Fruit fly (Drosophila melanogaster) whole organism, embryonic: ENCODE data around the gene Fbxl7.

Experiments
- Ada2b ChIP-seq: fragments of 200-800 bp; sonication (Bioruptor generic); IDR thresholded peaks from 2 replicates; pipeline ENCODE4 v1.3.6; 2022; ENCODE audit warnings: missing biosample characterization, missing genetic modification characterization
- Bteb2 ChIP-seq: fragments of 200-800 bp; sonication (Bioruptor generic); optimal IDR thresholded peaks from 2 replicates; lab custom pipeline; 2016; ENCODE audit warnings: missing biosample characterization, missing genetic modification characterization
- CG10959 ChIP-seq: fragments of 200-800 bp; sonication (Bioruptor generic); IDR thresholded peaks from 2 replicates; pipeline ENCODE4 v1.3.6; 2022; ENCODE audit warnings: missing biosample characterization, missing genetic modification characterization
- CG10979 ChIP-seq: fragments of 200-800 bp; sonication (Bioruptor generic); optimal IDR thresholded peaks from 2 replicates; lab custom pipeline; 2018; ENCODE audit warnings: missing biosample characterization, mild to moderate bottlenecking, missing genetic modification characterization, moderate library complexity
- CG12071 ChIP-seq: fragments of 200-800 bp; sonication (Bioruptor generic); optimal IDR thresholded peaks from 3 replicates; lab custom pipeline; 2018; ENCODE audit warnings: missing biosample characterization, mild to moderate bottlenecking, missing genetic modification characterization
- CG12391 ChIP-seq: fragments of 200-800 bp; sonication (Bioruptor generic); optimal IDR thresholded peaks from 3 replicates; lab custom pipeline; 2018; ENCODE audit warnings: missing biosample characterization, mild to moderate bottlenecking, missing genetic modification characterization, moderate library complexity
- CG12744 ChIP-seq: fragments of 200-800 bp; sonication (Bioruptor generic); optimal IDR thresholded peaks from 2 replicates; lab custom pipeline; 2016; ENCODE audit warnings: missing biosample characterization, missing genetic modification characterization
- CG13287 ChIP-seq: fragments of 200-800 bp; sonication (Bioruptor generic); IDR thresholded peaks from 2 replicates; pipeline ENCODE4 v1.3.6; 2022; ENCODE audit warnings: missing biosample characterization, missing genetic modification characterization; ENCODE audit not compliant: partially characterized antibody
- CG17186 ChIP-seq: fragments of 200-800 bp; sonication (Bioruptor generic); optimal IDR thresholded peaks from 3 replicates; lab custom pipeline; 2017; ENCODE audit warnings: missing biosample characterization, missing genetic modification reagents, missing genetic modification characterization
- CG17568 ChIP-seq: fragments of 200-800 bp; sonication (Bioruptor generic); optimal IDR thresholded peaks from 2 replicates; lab custom pipeline; 2018; ENCODE audit warnings: missing biosample characterization, mild to moderate bottlenecking, missing genetic modification characterization, moderate library complexity
- CG18262 ChIP-seq: fragments of 200-800 bp; optimal IDR thresholded peaks from 3 replicates; lab custom pipeline; 2019; ENCODE audit warnings: missing biosample characterization, mild to moderate bottlenecking, missing genetic modification characterization, moderate library complexity
- CG3065 ChIP-seq: fragments of 200-800 bp; sonication (Bioruptor generic); optimal IDR thresholded peaks from 2 replicates; lab custom pipeline; 2016; ENCODE audit warnings: missing biosample characterization, missing genetic modification characterization
- CG31388 ChIP-seq: fragments of 200-800 bp; sonication (Bioruptor generic); optimal IDR thresholded peaks from 2 replicates; lab custom pipeline; 2016; ENCODE audit warnings: missing biosample characterization, missing genetic modification characterization
- CG31441 ChIP-seq: fragments of 200-800 bp; sonication (Bioruptor generic); IDR thresholded peaks from 2 replicates; pipeline ENCODE4 v1.3.6; 2022; ENCODE audit warnings: missing biosample characterization, missing genetic modification characterization
- CG3163 ChIP-seq: fragments of 200-800 bp; sonication (Bioruptor generic); optimal IDR thresholded peaks from 3 replicates; lab custom pipeline; 2016; ENCODE audit warnings: missing biosample characterization, missing genetic modification characterization
- CG33213 ChIP-seq: fragments of 200-800 bp; sonication (Bioruptor generic); optimal IDR thresholded peaks from 3 replicates; lab custom pipeline; 2016; ENCODE audit warnings: missing biosample characterization, missing genetic modification characterization
- CG3838 ChIP-seq: fragments of 200-800 bp; sonication (Bioruptor generic); optimal IDR thresholded peaks from 3 replicates; lab custom pipeline; 2016; ENCODE audit warnings: missing biosample characterization, missing genetic modification characterization
- CG5245 ChIP-seq: fragments of 200-800 bp; sonication (Bioruptor generic); optimal IDR thresholded peaks from 3 replicates; lab custom pipeline; 2016; ENCODE audit warnings: missing biosample characterization, missing genetic modification characterization
- CG6689 ChIP-seq: fragments of 200-800 bp; sonication (Bioruptor generic); IDR thresholded peaks from 2 replicates; pipeline ENCODE4 v1.3.6; 2022; ENCODE audit warnings: missing biosample characterization, missing genetic modification characterization
- CG6791 ChIP-seq: fragments of 200-800 bp; sonication (Bioruptor generic); IDR thresholded peaks from 3 replicates; pipeline ENCODE4 v1.3.6; 2022; ENCODE audit warnings: missing biosample characterization, missing genetic modification characterization; ENCODE audit not compliant: partially characterized antibody
- CG7357 ChIP-seq: fragments of 200-800 bp; sonication (Bioruptor generic); IDR thresholded peaks from 3 replicates; pipeline ENCODE4 v1.3.6; 2022; ENCODE audit warnings: missing biosample characterization, missing genetic modification characterization
- CG7372 ChIP-seq: fragments of 200-800 bp; sonication (Bioruptor generic); IDR thresholded peaks from 2 replicates; pipeline ENCODE4 v1.3.6; 2022; ENCODE audit warnings: missing biosample characterization, missing genetic modification characterization
- CG9932 ChIP-seq: fragments of 200-800 bp; sonication (Bioruptor generic); IDR thresholded peaks from 2 replicates; pipeline ENCODE4 v1.3.6; 2022; ENCODE audit warnings: missing biosample characterization, missing genetic modification characterization
- D19B ChIP-seq: fragments of 200-800 bp; sonication (Bioruptor generic); optimal IDR thresholded peaks from 2 replicates; lab custom pipeline; 2017; ENCODE audit warnings: missing biosample characterization, mild to moderate bottlenecking, missing genetic modification characterization
- Dek ChIP-seq: fragments of 200-800 bp; sonication (Bioruptor generic); optimal IDR thresholded peaks from 3 replicates; lab custom pipeline; 2019; ENCODE audit warnings: missing biosample characterization, mild to moderate bottlenecking, missing genetic modification characterization, moderate library complexity
- Dfd ChIP-seq, 2 experiments: fragments of >200 bp; optimal IDR thresholded peaks; 2 replicates each; lab custom pipeline; 2017; ENCODE audit warnings: missing biosample characterization in 2 of 2, missing genetic modification characterization in 2 of 2
- Gug ChIP-seq: fragments of 200-800 bp; sonication (Bioruptor generic); IDR thresholded peaks from 4 replicates; pipeline ENCODE4 v1.3.6; 2022; ENCODE audit warnings: missing biosample characterization, missing genetic modification characterization
- HmgD ChIP-seq: fragments of 200-800 bp; sonication (Bioruptor generic); optimal IDR thresholded peaks from 3 replicates; lab custom pipeline; 2016; ENCODE audit warnings: missing biosample characterization, missing genetic modification characterization
- Hr78 ChIP-seq, 2 experiments: fragments of 200-800 bp in 1 of 2; fragments of >200 bp in 1 of 2; sonication (Bioruptor generic) in 1 of 2; optimal IDR thresholded peaks; 2 replicates each; lab custom pipeline; 2017 to 2019; ENCODE audit warnings: missing biosample characterization in 2 of 2, missing genetic modification characterization in 2 of 2, mild to moderate bottlenecking in 1 of 2, moderate library complexity in 1 of 2
- Hsf ChIP-seq: fragments of 200-800 bp; sonication (Bioruptor generic); optimal IDR thresholded peaks from 3 replicates; lab custom pipeline; 2016; ENCODE audit warnings: missing biosample characterization, missing genetic modification characterization
- Neu2 ChIP-seq: fragments of 200-800 bp; sonication (Bioruptor generic); optimal IDR thresholded peaks from 3 replicates; lab custom pipeline; 2016; ENCODE audit warnings: missing biosample characterization, missing genetic modification characterization, borderline replicate concordance
- Opbp ChIP-seq: fragments of 200-800 bp; sonication (Bioruptor generic); IDR thresholded peaks from 3 replicates; pipeline ENCODE4 v1.3.6; 2022; ENCODE audit warnings: missing biosample characterization, missing genetic modification characterization; ENCODE audit not compliant: partially characterized antibody
- Rfx ChIP-seq: fragments of 200-800 bp; sonication (Bioruptor generic); IDR thresholded peaks from 2 replicates; pipeline ENCODE4 v1.3.6; 2022; ENCODE audit warnings: missing biosample characterization, missing genetic modification characterization
- Sry-β ChIP-seq: fragments of 200-800 bp; sonication (Bioruptor generic); optimal IDR thresholded peaks from 2 replicates; lab custom pipeline; 2018; ENCODE audit warnings: missing biosample characterization, mild to moderate bottlenecking, missing genetic modification characterization, moderate library complexity
- Stat92E ChIP-seq, 3 experiments: fragments of >200 bp in 2 of 3; fragments of 200-800 bp in 1 of 3; sonication (Bioruptor generic) in 1 of 3; optimal IDR thresholded peaks; 2 replicates each; lab custom pipeline; 2017 to 2019; ENCODE audit warnings: missing biosample characterization in 3 of 3, missing genetic modification characterization in 3 of 3, mild to moderate bottlenecking in 1 of 3, moderate library complexity in 1 of 3
- Trl ChIP-seq, 3 experiments: fragments of >200 bp in 2 of 3; fragments of 200-800 bp in 1 of 3; sonication (Bioruptor generic) in 1 of 3; optimal IDR thresholded peaks; 2 replicates in 1 of 3; 3 replicates in 2 of 3; lab custom pipeline; 2016 to 2017; ENCODE audit warnings: missing biosample characterization in 1 of 3, missing genetic modification characterization in 1 of 3
- cg ChIP-seq: fragments of 200-800 bp; sonication (Bioruptor generic); optimal IDR thresholded peaks from 3 replicates; lab custom pipeline; 2019; ENCODE audit warnings: missing biosample characterization, mild to moderate bottlenecking, missing genetic modification characterization, moderate library complexity
- crol ChIP-seq: fragments of 200-800 bp; sonication (Bioruptor generic); IDR thresholded peaks from 2 replicates; pipeline ENCODE4 v1.3.6; 2022; ENCODE audit warnings: missing biosample characterization, missing genetic modification characterization
- gro ChIP-seq: fragments of 200-800 bp; sonication (Bioruptor generic); optimal IDR thresholded peaks from 2 replicates; lab custom pipeline; 2016; ENCODE audit warnings: missing biosample characterization, missing genetic modification characterization
- gsb ChIP-seq: fragments of 200-800 bp; sonication (Bioruptor generic); IDR thresholded peaks from 2 replicates; pipeline ENCODE4 v1.3.6; 2022; ENCODE audit warnings: missing biosample characterization, missing genetic modification characterization
- ind ChIP-seq: fragments of 200-800 bp; sonication (Bioruptor generic); optimal IDR thresholded peaks from 3 replicates; lab custom pipeline; 2016; ENCODE audit warnings: missing biosample characterization, missing genetic modification characterization
- lov ChIP-seq, 2 experiments: fragments of 200-800 bp in 1 of 2; fragments of >200 bp in 1 of 2; sonication (Bioruptor generic) in 1 of 2; IDR thresholded peaks in 1 of 2; optimal IDR thresholded peaks in 1 of 2; 2 replicates in 1 of 2; 3 replicates in 1 of 2; pipeline versions ENCODE4 v1.3.6 to Lab custom; 2017 to 2022; ENCODE audit warnings: missing biosample characterization in 1 of 2, missing genetic modification characterization in 1 of 2
- nerfin-1 ChIP-seq: fragments of 200-800 bp; sonication (Bioruptor generic); optimal IDR thresholded peaks from 3 replicates; lab custom pipeline; 2019; ENCODE audit warnings: missing biosample characterization, mild to moderate bottlenecking, missing genetic modification characterization, moderate library complexity
- oc ChIP-seq: fragments of 200-800 bp; sonication (Bioruptor generic); optimal IDR thresholded peaks from 2 replicates; lab custom pipeline; 2018; ENCODE audit warnings: missing biosample characterization, mild to moderate bottlenecking, missing genetic modification characterization, moderate library complexity
- psq ChIP-seq: fragments of 200-800 bp; sonication (Bioruptor generic); optimal IDR thresholded peaks from 2 replicates; lab custom pipeline; 2017; ENCODE audit warnings: missing biosample characterization, missing genetic modification characterization
- sens ChIP-seq: fragments of 200-800 bp; sonication (Bioruptor generic); peaks from one replicate; lab custom pipeline; 2016; ENCODE audit warnings: missing biosample characterization, missing genetic modification characterization
- sob ChIP-seq: fragments of 200-800 bp; sonication (Bioruptor generic); IDR thresholded peaks from 2 replicates; pipeline ENCODE4 v1.3.6; 2022; ENCODE audit warnings: missing biosample characterization, missing genetic modification characterization
- wor ChIP-seq: fragments of 200-800 bp; sonication (Bioruptor generic); IDR thresholded peaks from 2 replicates; pipeline ENCODE4 v1.3.6; 2022; ENCODE audit warnings: missing biosample characterization, missing genetic modification characterization
- zf30C ChIP-seq: fragments of 200-800 bp; sonication (Bioruptor generic); optimal IDR thresholded peaks from 3 replicates; lab custom pipeline; 2018; ENCODE audit warnings: missing biosample characterization, mild to moderate bottlenecking, missing genetic modification characterization

The Fbxl7 gene

DNA sequence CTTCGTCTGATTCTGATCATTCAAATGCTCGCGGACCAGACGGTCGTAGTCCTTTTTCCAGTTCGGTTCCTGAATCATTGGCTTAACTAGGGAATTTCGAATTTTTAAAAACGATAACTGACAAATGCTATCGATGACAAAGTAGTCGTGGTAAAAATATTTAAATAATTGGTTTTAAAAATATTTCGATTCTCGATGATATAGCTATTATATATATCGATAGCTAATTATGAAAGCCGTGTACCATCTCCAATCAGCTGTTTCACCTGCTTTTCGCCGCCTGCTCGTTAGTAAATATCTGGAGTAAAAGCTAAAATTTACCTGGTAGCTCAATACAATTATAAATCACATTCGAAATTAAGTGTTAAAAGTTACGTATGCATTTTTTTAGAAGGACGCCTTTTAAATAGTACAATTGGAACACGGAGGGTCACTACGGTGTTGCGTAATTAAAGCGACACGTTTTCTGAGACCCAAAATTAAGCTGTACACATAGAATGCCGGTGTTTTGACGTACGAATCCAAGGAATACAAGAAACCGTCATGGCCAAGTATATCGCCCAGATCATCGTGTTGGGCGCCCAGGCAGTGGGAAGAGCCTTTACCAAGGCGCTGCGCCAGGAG is 13.0 kb downstream of the Fbxl7 start, which contains the start of the genes CG5478 and blp (continued):
- TF ChIP-seq lov (optimal IDR thresholded peaks at IDR 0.05; lab: Kevin White, UChicago), result no peak
- TF ChIP-seq lov (GFP tag; IDR thresholded peaks at IDR 0.05; lab: Robert Waterston, UW), result no peak
- TF ChIP-seq Ada2b (GFP tag; lab: Robert Waterston, UW), result no peak
- no peak for TF ChIP-seq CG12391 (tag; lab: Kevin White, UChicago)
- TF ChIP-seq CG31441 (GFP tag; lab: Robert Waterston, UW), result peak; percentile 46
- no peak for TF ChIP-seq psq
- no peak for TF ChIP-seq CG9932 (GFP tag; lab: Robert Waterston, UW)
- no peak for TF ChIP-seq CG10979
- TF ChIP-seq HmgD (GFP tag; lab: Kevin White, UChicago), result no peak
- TF ChIP-seq CG31388 (GFP tag; lab: Kevin White, UChicago), result no peak
- TF ChIP-seq D19B (GFP tag; lab: Kevin White, UChicago), result no peak
- TF ChIP-seq CG10959, result no peak
- TF ChIP-seq CG3065 (GFP tag; lab: Kevin White, UChicago), result no peak
- no peak for TF ChIP-seq Sry-β (GFP tag; lab: Kevin White, UChicago)
- TF ChIP-seq CG12744 (GFP tag; lab: Kevin White, UChicago), result no peak
- no peak for TF ChIP-seq Neu2
- TF ChIP-seq CG3163 (GFP tag; lab: Kevin White, UChicago), result no peak
- TF ChIP-seq Dek (tag; lab: Kevin White, UChicago), result no peak
- TF ChIP-seq crol (GFP tag; lab: Robert Waterston, UW), result no peak
- TF ChIP-seq nerfin-1 (tag; lab: Kevin White, UChicago), result no peak
- no peak for TF ChIP-seq Hsf (GFP tag; lab: Kevin White, UChicago)
- TF ChIP-seq Hr78 (GFP tag; optimal IDR thresholded peaks at IDR 0.05; lab: Kevin White, UChicago), result no peak
- TF ChIP-seq CG33213 (GFP tag; lab: Kevin White, UChicago), result no peak
- TF ChIP-seq oc (tag; lab: Kevin White, UChicago), result no peak
- no peak for TF ChIP-seq Bteb2 (GFP tag; lab: Kevin White, UChicago)
- TF ChIP-seq zf30C (GFP tag; lab: Kevin White, UChicago), result no peak
- TF ChIP-seq CG3838 (GFP tag; lab: Kevin White, UChicago), result no peak
- TF ChIP-seq sens, result peak; percentile 69
- TF ChIP-seq CG7372 (GFP tag; lab: Robert Waterston, UW), result no peak
- TF ChIP-seq CG17568 (GFP tag; lab: Kevin White, UChicago), result no peak
- no peak for TF ChIP-seq Gug
- no peak for TF ChIP-seq CG18262 (tag; lab: Kevin White, UChicago)
- TF ChIP-seq sob, result 0 out of 2 replicates have a peak, but pooled peaks have one; percentile 11
- no peak for TF ChIP-seq gro (GFP tag; lab: Kevin White, UChicago)
- peak; percentile 88 for TF ChIP-seq Opbp (GFP tag; lab: Robert Waterston, UW)
- no peak for TF ChIP-seq CG12071 (GFP tag; lab: Kevin White, UChicago)
- TF ChIP-seq ind (GFP tag; lab: Kevin White, UChicago), result no peak
- TF ChIP-seq CG6791 (GFP tag; lab: Robert Waterston, UW), result peak; percentile 94
- TF ChIP-seq CG17186 (GFP tag; lab: Kevin White, UChicago), result no peak
- peak in 1 of 3 experiments; percentile 10 for TF ChIP-seq Stat92E (GFP tag; optimal IDR thresholded peaks at IDR 0.05; lab: Kevin White, UChicago)
- TF ChIP-seq CG5245, result no peak
- TF ChIP-seq Trl (optimal IDR thresholded peaks at IDR 0.05; lab: Kevin White, UChicago), result no peak
- TF ChIP-seq Trl (GFP tag; optimal IDR thresholded peaks at IDR 0.05; lab: Kevin White, UChicago), result no peak
- no peak for TF ChIP-seq wor (GFP tag; lab: Robert Waterston, UW)
- no peak for TF ChIP-seq Dfd (GFP tag; optimal IDR thresholded peaks at IDR 0.05; lab: Kevin White, UChicago)
- peak; percentile 98 for TF ChIP-seq CG13287 (GFP tag; lab: Robert Waterston, UW)
- TF ChIP-seq gsb (GFP tag; lab: Robert Waterston, UW), result no peak
- no peak for TF ChIP-seq Rfx (GFP tag; lab: Robert Waterston, UW)
- no peak for TF ChIP-seq CG7357 (GFP tag; lab: Robert Waterston, UW)
- TF ChIP-seq cg (GFP tag; lab: Kevin White, UChicago), result no peak
- no peak for TF ChIP-seq CG6689 (GFP tag; lab: Robert Waterston, UW)
